Worm (Caenorhabditis elegans): ENCODE results near the gene sri-46.

sri-46 gene

ce11 chrII:683467-683866 lies 12.5 kb upstream of the sri-46 start, which contains the start of gene T02H6.6:
Gene T02H6.6, plus strand, starts transcription at chrII:683767.
- TF ChIP-seq ztf-23 (GFP tag; IDR thresholded peaks at IDR 0.05) (no peak), med-1 (GFP tag; optimal IDR thresholded peaks at IDR 0.05; ENCODE audit: insufficient read depth) (no peak), cog-1 (tag; optimal IDR thresholded peaks at IDR 0.05) (no peak), flt-1 (GFP tag; IDR thresholded peaks at IDR 0.05) (no peak), ref-1 (GFP tag; conservative IDR thresholded peaks at IDR 0.05) (no peak), T22C8.4 (GFP tag; IDR thresholded peaks at IDR 0.05) (no peak), tab-1 (GFP tag; IDR thresholded peaks at IDR 0.05) (no peak), klf-2 (GFP tag; conservative IDR thresholded peaks at IDR 0.05) (no peak), ztf-29 (GFP tag; IDR thresholded peaks at IDR 0.05) (no peak)

DNA sequence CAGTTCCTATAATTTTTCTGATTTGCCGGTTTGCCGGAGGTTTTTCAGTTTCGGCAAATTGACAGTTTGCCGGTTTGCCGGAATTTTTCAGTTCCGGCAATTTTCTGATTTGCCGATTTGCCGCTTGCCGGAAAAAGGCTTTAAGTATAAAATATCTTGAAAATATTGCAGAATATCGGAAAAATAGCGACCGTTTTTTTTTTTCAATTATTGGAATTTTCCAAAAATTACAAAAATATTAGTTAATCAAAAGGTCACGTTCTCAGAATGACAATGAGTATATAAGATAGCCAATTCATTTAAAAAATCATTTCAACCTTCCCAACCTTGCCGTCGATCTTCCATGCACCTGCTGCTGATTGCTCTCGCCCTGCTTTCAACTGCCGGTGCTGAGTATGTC lies 11.4 kb upstream of the sri-46 start, which contains the start of gene T02H6.7:
Gene T02H6.7 (plus strand): TSS at position 301 of the 400 bp plus-strand sequence.
- TF ChIP-seq ref-1 (GFP tag; conservative IDR thresholded peaks at IDR 0.05) (no peak), cog-1 (tag; optimal IDR thresholded peaks at IDR 0.05) (no peak), flt-1 (GFP tag; IDR thresholded peaks at IDR 0.05) (no peak), med-1 (GFP tag; optimal IDR thresholded peaks at IDR 0.05; ENCODE audit: insufficient read depth) (no peak), ztf-29 (GFP tag; IDR thresholded peaks at IDR 0.05) (no peak), tab-1 (GFP tag; IDR thresholded peaks at IDR 0.05) (no peak), klf-2 (GFP tag; conservative IDR thresholded peaks at IDR 0.05) (no peak), T22C8.4 (GFP tag; IDR thresholded peaks at IDR 0.05) (no peak)

ce11 chrII:680612-681011 lies 9.7 kb upstream of the sri-46 start, which contains the start of the genes T02H6.10 and T02H6.8:
Gene T02H6.10, minus strand, starts transcription at chrII:680712.
Gene T02H6.8, plus strand, starts transcription at chrII:680832.
- TF ChIP-seq T22C8.4 (GFP tag; IDR thresholded peaks at IDR 0.05), result no peak
- no peak for TF ChIP-seq klf-2 (GFP tag; conservative IDR thresholded peaks at IDR 0.05)
- no peak for TF ChIP-seq ref-1 (GFP tag; conservative IDR thresholded peaks at IDR 0.05)
- no peak for TF ChIP-seq cog-1 (tag; optimal IDR thresholded peaks at IDR 0.05)
- TF ChIP-seq ztf-23 (GFP tag; IDR thresholded peaks at IDR 0.05), result no peak
- TF ChIP-seq med-1 (GFP tag; optimal IDR thresholded peaks at IDR 0.05; ENCODE audit: insufficient read depth), result no peak

DNA sequence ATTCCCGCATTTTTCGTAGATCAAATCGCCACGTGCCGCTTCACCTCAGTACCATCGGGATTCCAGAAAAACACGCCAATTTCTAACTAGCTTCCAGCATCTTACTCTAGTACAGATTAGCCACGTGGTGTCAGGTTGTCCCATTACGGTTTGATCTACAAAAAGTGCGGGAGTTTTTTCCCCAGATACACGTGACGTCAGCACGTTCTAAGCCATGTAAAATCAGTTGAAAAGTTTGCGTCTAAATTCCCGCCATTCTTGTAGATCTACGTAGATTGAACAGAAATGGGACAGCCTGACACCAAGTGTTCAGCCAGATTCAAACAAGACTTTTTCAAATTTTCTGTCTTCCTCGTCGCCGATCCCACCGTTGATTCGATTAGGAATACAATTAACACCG lies 7.7 kb upstream of the sri-46 start, which contains the start of gene T02H6.9:
Gene T02H6.9 (plus strand): TSS at position 301 of the 400 bp plus-strand sequence.
- TF ChIP-seq ztf-23 (GFP tag; IDR thresholded peaks at IDR 0.05), result no peak
- TF ChIP-seq med-1 (GFP tag; optimal IDR thresholded peaks at IDR 0.05; ENCODE audit: insufficient read depth), result no peak
- no peak for TF ChIP-seq flt-1 (GFP tag; IDR thresholded peaks at IDR 0.05)
- TF ChIP-seq tab-1 (GFP tag; IDR thresholded peaks at IDR 0.05), result no peak
- TF ChIP-seq cog-1 (tag; optimal IDR thresholded peaks at IDR 0.05), result no peak
- no peak for TF ChIP-seq T22C8.4 (GFP tag; IDR thresholded peaks at IDR 0.05)
- no peak for TF ChIP-seq ref-1 (GFP tag; conservative IDR thresholded peaks at IDR 0.05)
- no peak for TF ChIP-seq klf-2 (GFP tag; conservative IDR thresholded peaks at IDR 0.05)
- no peak for TF ChIP-seq ztf-29 (GFP tag; IDR thresholded peaks at IDR 0.05)

- no peak for TF ChIP-seq ztf-29 (GFP tag; IDR thresholded peaks at IDR 0.05)
- no peak for TF ChIP-seq med-1 (GFP tag; optimal IDR thresholded peaks at IDR 0.05; ENCODE audit: insufficient read depth)
- TF ChIP-seq ztf-23 (GFP tag; IDR thresholded peaks at IDR 0.05), result no peak
- no peak for TF ChIP-seq tab-1 (GFP tag; IDR thresholded peaks at IDR 0.05)
- no peak for TF ChIP-seq ref-1 (GFP tag; conservative IDR thresholded peaks at IDR 0.05)
These were observed 4.9 kb upstream of the sri-46 start for ce11 chrII:675822-676221.

DNA sequence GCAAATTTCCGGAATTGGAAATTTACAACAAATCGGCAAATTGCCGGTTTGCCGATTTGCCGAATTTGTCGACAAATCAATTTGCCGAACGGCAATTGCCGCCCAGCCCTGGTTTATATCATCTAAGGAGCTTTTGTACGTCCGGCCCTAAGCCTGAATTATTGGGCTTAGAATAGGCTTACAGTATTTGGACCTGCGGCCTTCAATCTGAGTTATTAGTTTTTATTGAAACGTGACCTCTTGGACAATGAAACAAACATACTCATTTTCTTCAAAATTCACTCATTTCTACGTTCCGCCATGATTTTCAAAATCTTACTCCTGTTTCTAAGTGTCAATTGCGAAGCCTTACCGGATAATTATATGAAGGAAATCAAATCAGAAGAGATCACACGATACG lies 4.4 kb upstream of the sri-46 start, which contains the start of gene Y39F10C.1:
Gene Y39F10C.1 (plus strand): TSS at position 301 of the 400 bp plus-strand sequence.
- TF ChIP-seq ztf-29 (GFP tag; IDR thresholded peaks at IDR 0.05), result no peak
- TF ChIP-seq tab-1 (GFP tag; IDR thresholded peaks at IDR 0.05), result no peak

DNA sequence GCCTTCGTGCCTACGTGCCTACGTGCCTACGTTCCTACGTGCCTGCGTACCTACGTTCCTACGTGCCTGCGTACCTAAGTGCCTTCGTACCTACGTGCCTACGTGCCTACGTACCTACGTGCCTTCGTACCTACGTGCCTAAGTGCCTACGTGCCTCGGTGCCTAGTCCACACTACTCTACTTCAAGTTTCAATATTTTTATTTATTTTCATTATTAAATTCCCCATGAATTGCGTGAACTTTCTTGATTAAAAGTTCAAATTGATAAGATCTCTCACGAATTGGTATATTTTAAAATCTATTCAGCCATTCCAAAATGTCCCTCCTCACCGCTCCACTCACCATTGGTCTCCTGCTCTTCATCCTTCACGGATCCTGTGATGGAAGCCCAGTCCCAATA lies 3.2 kb upstream of the sri-46 start, which contains the start of gene Y39F10C.3:
Gene Y39F10C.3 (plus strand): TSS at position 301 of the 400 bp plus-strand sequence.
- TF ChIP-seq klf-2 (GFP tag; conservative IDR thresholded peaks at IDR 0.05) (no peak), ref-1 (GFP tag; conservative IDR thresholded peaks at IDR 0.05) (no peak), T22C8.4 (GFP tag; IDR thresholded peaks at IDR 0.05) (no peak), ztf-23 (GFP tag; IDR thresholded peaks at IDR 0.05) (no peak), flt-1 (GFP tag; IDR thresholded peaks at IDR 0.05) (no peak), tab-1 (GFP tag; IDR thresholded peaks at IDR 0.05) (no peak), ztf-29 (GFP tag; IDR thresholded peaks at IDR 0.05) (no peak), cog-1 (tag; optimal IDR thresholded peaks at IDR 0.05) (no peak), med-1 (GFP tag; optimal IDR thresholded peaks at IDR 0.05; ENCODE audit: insufficient read depth) (no peak)

ce11 chrII:667864-668263 lies 3.1 kb downstream of the sri-46 start:
- TF ChIP-seq cog-1 (tag; optimal IDR thresholded peaks at IDR 0.05) (no peak), tab-1 (GFP tag; IDR thresholded peaks at IDR 0.05) (no peak), T22C8.4 (GFP tag; IDR thresholded peaks at IDR 0.05) (no peak), med-1 (GFP tag; optimal IDR thresholded peaks at IDR 0.05; ENCODE audit: insufficient read depth) (no peak), ztf-29 (GFP tag; IDR thresholded peaks at IDR 0.05) (no peak), flt-1 (GFP tag; IDR thresholded peaks at IDR 0.05) (no peak)

DNA sequence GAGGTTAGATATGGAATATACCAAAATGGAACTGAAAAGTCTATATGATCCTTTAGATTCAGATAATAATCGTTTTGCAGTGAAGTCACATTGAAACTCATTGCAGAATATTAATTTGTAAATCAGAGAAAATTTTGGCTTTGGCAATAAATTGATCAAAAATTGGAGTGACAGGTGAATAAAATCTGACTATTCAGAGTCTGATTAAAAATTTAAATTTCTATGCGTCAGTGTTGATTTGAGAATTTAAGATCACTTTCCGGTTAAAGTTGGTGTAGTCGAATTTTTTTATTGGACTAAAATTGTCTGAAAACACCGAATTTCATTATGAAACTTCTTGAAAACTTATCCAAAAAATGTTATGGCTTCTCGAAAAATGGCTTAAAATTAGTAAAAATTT lies 9.2 kb downstream of the sri-46 start, which contains the start of gene sri-45:
Gene sri-45 (minus strand): TSS at position 101 of the 400 bp plus-strand sequence.
- no peak for TF ChIP-seq T22C8.4 (GFP tag; IDR thresholded peaks at IDR 0.05)
- no peak for TF ChIP-seq flt-1 (GFP tag; IDR thresholded peaks at IDR 0.05)
- no peak for TF ChIP-seq cog-1 (tag; optimal IDR thresholded peaks at IDR 0.05)
- TF ChIP-seq ztf-29 (GFP tag; IDR thresholded peaks at IDR 0.05), result no peak
- TF ChIP-seq med-1 (GFP tag; optimal IDR thresholded peaks at IDR 0.05; ENCODE audit: insufficient read depth), result no peak
- no peak for TF ChIP-seq ref-1 (GFP tag; conservative IDR thresholded peaks at IDR 0.05)
- TF ChIP-seq tab-1 (GFP tag; IDR thresholded peaks at IDR 0.05), result no peak
- TF ChIP-seq ztf-23 (GFP tag; IDR thresholded peaks at IDR 0.05), result no peak
- no peak for TF ChIP-seq klf-2 (GFP tag; conservative IDR thresholded peaks at IDR 0.05)

DNA sequence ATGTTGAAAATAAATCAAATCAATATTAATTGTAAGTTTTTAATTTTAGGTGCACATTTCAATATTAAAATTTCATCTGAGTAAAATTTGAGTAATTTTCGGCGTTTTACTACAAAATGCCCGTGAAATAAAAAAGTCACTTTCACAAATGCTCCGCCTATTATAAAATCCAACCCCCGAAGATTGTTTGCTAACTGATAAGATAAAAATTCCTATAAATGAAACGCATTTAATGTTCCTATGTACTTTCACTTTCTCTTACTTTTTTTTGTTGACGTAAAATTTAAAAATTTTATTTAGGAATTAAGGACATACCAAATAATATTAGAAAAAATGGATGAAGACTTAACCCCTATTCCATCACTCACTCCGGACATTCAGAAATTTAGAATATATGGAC lies 12.6 kb downstream of the sri-46 start, which contains the start of gene sdz-24:
Gene sdz-24 (plus strand): TSS at position 301 of the 400 bp plus-strand sequence.
- no peak for TF ChIP-seq klf-2 (GFP tag; conservative IDR thresholded peaks at IDR 0.05)

Measured in whole organism, midembryonic.